Worm (Caenorhabditis elegans) whole organism, young adult: ENCODE measurements around the gene clec-122.

ENCODE experiments used
- D2030.7 ChIP-seq: fragments of 200-800 bp; sonication (Bioruptor generic); IDR thresholded peaks from 2 replicates; pipeline ENCODE4 v1.3.6; 2022; ENCODE audit warnings: missing genetic modification reagents, missing genetic modification characterization, missing compliant biosample characterization
- F10E7.11 ChIP-seq: sonication (generic microtip); optimal IDR thresholded peaks from 2 replicates; lab custom pipeline; 2017; ENCODE audit warnings: mild to moderate bottlenecking, missing genetic modification characterization, moderate library complexity, missing compliant biosample characterization
- T07F8.4 ChIP-seq: sonication (generic microtip); optimal IDR thresholded peaks from 2 replicates; lab custom pipeline; 2016; ENCODE audit warnings: mild to moderate bottlenecking, missing genetic modification characterization, moderate library complexity, missing compliant biosample characterization
- mxl-1 ChIP-seq: sonication (generic microtip); optimal IDR thresholded peaks from 2 replicates; lab custom pipeline; 2016; ENCODE audit warnings: missing genetic modification characterization, missing compliant biosample characterization
- nhr-179 ChIP-seq: sonication (generic microtip); optimal IDR thresholded peaks from 2 replicates; lab custom pipeline; 2016; ENCODE audit warnings: mild to moderate bottlenecking, missing genetic modification characterization, missing compliant biosample characterization
- unc-62 ChIP-seq: fragments of 150-350 bp; optimal IDR thresholded peaks from 2 replicates; lab custom pipeline; 2014; ENCODE audit warnings: missing biosample characterization, missing genetic modification reagents, missing genetic modification characterization

- TF ChIP-seq unc-62 (no peak), F10E7.11 (tag; lab: Kevin White, UChicago) (no peak), mxl-1 (no peak), D2030.7 (no peak), T07F8.4 (no peak), nhr-179 (tag; lab: Kevin White, UChicago) (no peak)
Measured at ce11 chrII:3113934-3114333, 8.1 kb downstream of the clec-122 start, which contains the start of gene clec-123.
